Worm (Caenorhabditis elegans) whole organism, L3 larva: ENCODE results near the gene cox-15.

ENCODE experiments used
- mml-1 ChIP-seq: fragments of 150-350 bp; sonication (generic microtip); optimal IDR thresholded peaks from 3 replicates; lab custom pipeline; 2014; ENCODE audit warnings: missing biosample characterization, missing genetic modification characterization
- snpc-4 ChIP-seq: fragments of 150-350 bp; optimal IDR thresholded peaks from 2 replicates; lab custom pipeline; 2014; ENCODE audit warnings: missing biosample characterization, missing genetic modification characterization
- ztf-11 ChIP-seq: fragments of 150-350 bp; optimal IDR thresholded peaks from 2 replicates; lab custom pipeline; 2014; ENCODE audit warnings: missing biosample characterization, missing genetic modification characterization
- ztf-4 ChIP-seq: fragments of 150-350 bp; optimal IDR thresholded peaks from 2 replicates; lab custom pipeline; 2014; ENCODE audit warnings: missing biosample characterization, missing genetic modification characterization

DNA sequence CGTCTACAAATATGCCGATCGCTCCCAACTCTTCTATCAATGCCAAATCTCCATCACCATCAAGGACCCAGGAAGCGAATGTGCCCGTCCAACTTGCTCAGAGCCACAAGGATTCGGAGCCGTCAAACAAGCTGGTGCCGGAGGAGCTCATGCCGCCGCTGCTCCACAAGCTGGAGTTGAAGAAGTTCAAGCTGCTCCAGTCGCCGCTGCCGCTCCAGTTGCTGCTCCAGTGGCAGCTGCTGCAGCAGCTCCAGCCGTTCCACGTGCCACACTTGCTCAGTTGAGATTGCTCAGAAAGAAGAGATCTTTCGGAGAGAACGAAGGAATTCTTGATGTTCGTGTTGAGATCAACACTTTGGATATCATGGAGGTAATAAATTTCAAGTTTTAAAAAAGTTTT is 36.1 kb upstream of the cox-15 start:
- TF ChIP-seq mml-1 (tag; lab: Kevin White, UChicago) (no peak), snpc-4 (no peak), ztf-4 (no peak), ztf-11 (tag; lab: Kevin White, UChicago) (no peak)
